Fruit fly (Drosophila melanogaster) whole organism, embryonic: ENCODE results near the gene Sgt1.

Experiments
- Adf1 ChIP-seq: fragments of 200-800 bp; sonication (Bioruptor generic); IDR thresholded peaks from 2 replicates; pipeline ENCODE4 v1.3.6; 2022; ENCODE audit warnings: missing biosample characterization, missing genetic modification characterization
- Awh ChIP-seq: fragments of 200-800 bp; sonication (Bioruptor generic); IDR thresholded peaks from 2 replicates; pipeline ENCODE4, ENCODE4 v1.3.6; 2022; ENCODE audit warnings: missing biosample characterization, missing genetic modification characterization
- CG10147 ChIP-seq: fragments of 200-800 bp; sonication (Bioruptor generic); optimal IDR thresholded peaks from 2 replicates; lab custom pipeline; 2019; ENCODE audit warnings: missing biosample characterization, mild to moderate bottlenecking, missing genetic modification characterization, moderate library complexity
- CG10267 ChIP-seq: fragments of 200-800 bp; sonication (Bioruptor generic); optimal IDR thresholded peaks from 2 replicates; lab custom pipeline; 2018; ENCODE audit warnings: missing biosample characterization, mild to moderate bottlenecking, missing genetic modification characterization, moderate library complexity
- CG10565 ChIP-seq: fragments of 200-800 bp; sonication (Bioruptor generic); optimal IDR thresholded peaks from 3 replicates; lab custom pipeline; 2016; ENCODE audit warnings: missing biosample characterization, mild to moderate bottlenecking, missing genetic modification characterization
- CG10979 ChIP-seq: fragments of 200-800 bp; sonication (Bioruptor generic); optimal IDR thresholded peaks from 2 replicates; lab custom pipeline; 2018; ENCODE audit warnings: missing biosample characterization, mild to moderate bottlenecking, missing genetic modification characterization, moderate library complexity
- CG11093 ChIP-seq: fragments of 200-800 bp; sonication (Bioruptor generic); IDR thresholded peaks from 3 replicates; pipeline ENCODE4 v1.3.6; 2022; ENCODE audit warnings: missing biosample characterization, missing genetic modification characterization
- CG11560 ChIP-seq: fragments of 200-800 bp; sonication (Bioruptor generic); IDR thresholded peaks from 3 replicates; pipeline ENCODE4 v1.3.6; 2022; ENCODE audit warnings: missing biosample characterization, missing genetic modification characterization
- CG13296 ChIP-seq: fragments of 200-800 bp; sonication (Bioruptor generic); optimal IDR thresholded peaks from 3 replicates; lab custom pipeline; 2018; ENCODE audit warnings: missing biosample characterization, mild to moderate bottlenecking, missing genetic modification characterization
- CG15514 ChIP-seq: fragments of 200-800 bp; sonication (Bioruptor generic); optimal IDR thresholded peaks from 3 replicates; lab custom pipeline; 2017; ENCODE audit warnings: missing biosample characterization, missing genetic modification characterization, mild to moderate bottlenecking, moderate library complexity, missing genetic modification reagents
- CG17186 ChIP-seq: fragments of 200-800 bp; sonication (Bioruptor generic); optimal IDR thresholded peaks from 3 replicates; lab custom pipeline; 2017; ENCODE audit warnings: missing biosample characterization, missing genetic modification reagents, missing genetic modification characterization
- CG17912 ChIP-seq: fragments of 200-800 bp; sonication (Bioruptor generic); optimal IDR thresholded peaks from 2 replicates; lab custom pipeline; 2018; ENCODE audit warnings: missing biosample characterization, mild to moderate bottlenecking, missing genetic modification characterization
- CG1832 ChIP-seq: fragments of 200-800 bp; sonication (Bioruptor generic); optimal IDR thresholded peaks from 2 replicates; lab custom pipeline; 2017; ENCODE audit warnings: missing biosample characterization, mild to moderate bottlenecking, missing genetic modification characterization, inconsistent platforms
- CG2199 ChIP-seq: fragments of 200-800 bp; sonication (Bioruptor generic); IDR thresholded peaks from 3 replicates; pipeline ENCODE4 v1.3.6; 2022; ENCODE audit warnings: missing biosample characterization, missing genetic modification characterization
- CG31224 ChIP-seq: fragments of 200-800 bp; sonication (Bioruptor generic); IDR thresholded peaks from 2 replicates; pipeline ENCODE4 v1.3.6; 2022; ENCODE audit warnings: missing biosample characterization, missing genetic modification characterization
- CG32532 ChIP-seq: fragments of 200-800 bp; sonication (Bioruptor generic); IDR thresholded peaks from 2 replicates; pipeline ENCODE4 v1.3.6; 2022; ENCODE audit warnings: missing biosample characterization, missing genetic modification characterization
- CG33213 ChIP-seq: fragments of 200-800 bp; sonication (Bioruptor generic); optimal IDR thresholded peaks from 3 replicates; lab custom pipeline; 2016; ENCODE audit warnings: missing biosample characterization, missing genetic modification characterization
- CG34376 ChIP-seq: fragments of 200-800 bp; sonication (Bioruptor generic); optimal IDR thresholded peaks from 2 replicates; lab custom pipeline; 2018; ENCODE audit warnings: missing biosample characterization, mild to moderate bottlenecking, missing genetic modification characterization
- CG3847 ChIP-seq: fragments of 200-800 bp; sonication (Bioruptor generic); IDR thresholded peaks from 2 replicates; pipeline ENCODE4 v1.3.6; 2022; ENCODE audit warnings: missing biosample characterization, missing genetic modification characterization
- CG3995 ChIP-seq: fragments of 200-800 bp; sonication (Bioruptor generic); optimal IDR thresholded peaks from 3 replicates; lab custom pipeline; 2016; ENCODE audit warnings: missing biosample characterization, missing genetic modification characterization
- CG6683 ChIP-seq: fragments of 200-800 bp; sonication (Bioruptor generic); optimal IDR thresholded peaks from 2 replicates; lab custom pipeline; 2017; ENCODE audit warnings: missing biosample characterization, mild to moderate bottlenecking, missing genetic modification characterization, missing genetic modification reagents
- CG6791 ChIP-seq: fragments of 200-800 bp; sonication (Bioruptor generic); IDR thresholded peaks from 3 replicates; pipeline ENCODE4 v1.3.6; 2022; ENCODE audit warnings: missing biosample characterization, missing genetic modification characterization; ENCODE audit not compliant: partially characterized antibody
- CG8290 ChIP-seq, 3 experiments: fragments of 200-800 bp; sonication (Bioruptor generic); optimal IDR thresholded peaks; 2 replicates each; lab custom pipeline; 2016 to 2019; ENCODE audit warnings: missing biosample characterization in 3 of 3, missing genetic modification characterization in 3 of 3, mild to moderate bottlenecking in 2 of 3, moderate library complexity in 1 of 3
- Dll ChIP-seq: fragments of 200-800 bp; sonication (Bioruptor generic); IDR thresholded peaks from 4 replicates; pipeline ENCODE4 v1.3.6; 2022; ENCODE audit warnings: missing biosample characterization, missing genetic modification characterization; ENCODE audit not compliant: partially characterized antibody
- Doc2 ChIP-seq: fragments of 200-800 bp; sonication (Bioruptor generic); IDR thresholded peaks from 2 replicates; pipeline ENCODE4 v1.3.6; 2022; ENCODE audit warnings: missing biosample characterization, missing genetic modification characterization
- Dp ChIP-seq: fragments of 200-800 bp; sonication (Bioruptor generic); optimal IDR thresholded peaks from 2 replicates; lab custom pipeline; 2018; ENCODE audit warnings: missing biosample characterization, mild to moderate bottlenecking, missing genetic modification characterization, moderate library complexity
- Eip74EF ChIP-seq, 2 experiments: fragments of 200-800 bp in 1 of 2; fragments of >200 bp in 1 of 2; sonication (Bioruptor generic) in 1 of 2; optimal IDR thresholded peaks; 2 replicates each; lab custom pipeline; 2017 to 2019; ENCODE audit warnings: missing biosample characterization in 2 of 2, missing genetic modification characterization in 2 of 2, mild to moderate bottlenecking in 1 of 2, moderate library complexity in 1 of 2
- Fer2 ChIP-seq: fragments of 200-800 bp; sonication (Bioruptor generic); optimal IDR thresholded peaks from 2 replicates; lab custom pipeline; 2018; ENCODE audit warnings: missing biosample characterization, mild to moderate bottlenecking, missing genetic modification characterization, moderate library complexity
- H2.0 ChIP-seq: fragments of 200-800 bp; sonication (Bioruptor generic); IDR thresholded peaks from 2 replicates; pipeline ENCODE4 v1.3.6; 2022; ENCODE audit warnings: missing biosample characterization, missing genetic modification characterization
- Max ChIP-seq: fragments of 200-800 bp; sonication (Bioruptor generic); optimal IDR thresholded peaks from 2 replicates; lab custom pipeline; 2016; ENCODE audit warnings: missing biosample characterization, mild to moderate bottlenecking, missing genetic modification characterization
- Mes4 ChIP-seq: fragments of 200-800 bp; sonication (Bioruptor generic); optimal IDR thresholded peaks from 2 replicates; lab custom pipeline; 2016; ENCODE audit warnings: missing biosample characterization, missing genetic modification characterization
- Poxn ChIP-seq: fragments of 200-800 bp; sonication (Bioruptor generic); IDR thresholded peaks from 2 replicates; pipeline ENCODE4 v1.3.6; 2022; ENCODE audit warnings: missing biosample characterization, missing genetic modification characterization
- Scr ChIP-seq: fragments of 200-800 bp; sonication (Bioruptor generic); IDR thresholded peaks from 2 replicates; pipeline ENCODE4 v1.3.6; 2022; ENCODE audit warnings: missing biosample characterization, missing genetic modification characterization; ENCODE audit not compliant: partially characterized antibody
- Spps ChIP-seq: fragments of 200-800 bp; sonication (Bioruptor generic); optimal IDR thresholded peaks from 2 replicates; lab custom pipeline; 2018; ENCODE audit warnings: missing biosample characterization, mild to moderate bottlenecking, missing genetic modification characterization
- Sry-δ ChIP-seq: fragments of 200-800 bp; sonication (Bioruptor generic); optimal IDR thresholded peaks from 2 replicates; lab custom pipeline; 2016; ENCODE audit warnings: missing biosample characterization, missing genetic modification characterization
- chif ChIP-seq, 2 experiments: fragments of 200-800 bp; sonication (Bioruptor generic); optimal IDR thresholded peaks; 3 replicates each; lab custom pipeline; 2016; ENCODE audit warnings: missing biosample characterization in 2 of 2, missing genetic modification characterization in 2 of 2
- crc ChIP-seq: fragments of 200-800 bp; sonication (Bioruptor generic); optimal IDR thresholded peaks from 2 replicates; lab custom pipeline; 2016; ENCODE audit warnings: missing biosample characterization, missing genetic modification characterization
- esg ChIP-seq: fragments of 200-800 bp; sonication (Bioruptor generic); conservative IDR thresholded peaks from 2 replicates; pipeline ENCODE4 v1.3.6; 2022; ENCODE audit warnings: missing biosample characterization, missing genetic modification characterization
- eve ChIP-seq, 2 experiments: fragments of >200 bp; optimal IDR thresholded peaks; 2 replicates each; lab custom pipeline; 2017; ENCODE audit warnings: missing biosample characterization in 2 of 2, missing genetic modification characterization in 2 of 2
- fd3F ChIP-seq: fragments of 200-800 bp; sonication (Bioruptor generic); optimal IDR thresholded peaks from 2 replicates; lab custom pipeline; 2018; ENCODE audit warnings: missing biosample characterization, mild to moderate bottlenecking, missing genetic modification characterization, moderate library complexity
- fru ChIP-seq: fragments of >200 bp; optimal IDR thresholded peaks from 2 replicates; lab custom pipeline; 2017
- gfzf ChIP-seq: fragments of 200-800 bp; sonication (Bioruptor generic); optimal IDR thresholded peaks from 2 replicates; lab custom pipeline; 2016; ENCODE audit warnings: missing biosample characterization, mild to moderate bottlenecking, missing genetic modification characterization, moderate library complexity
- klu ChIP-seq: fragments of 200-800 bp; sonication (Bioruptor generic); IDR thresholded peaks from 2 replicates; pipeline ENCODE4 v1.3.6; 2022; ENCODE audit warnings: missing biosample characterization, missing genetic modification characterization
- lola ChIP-seq, 3 experiments: fragments of >200 bp in 2 of 3; fragments of 200-800 bp in 1 of 3; sonication (Bioruptor generic) in 1 of 3; optimal IDR thresholded peaks; 2 replicates each; lab custom pipeline; 2017 to 2019; ENCODE audit warnings: missing biosample characterization in 3 of 3, missing genetic modification characterization in 3 of 3, mild to moderate bottlenecking in 1 of 3, moderate library complexity in 1 of 3
- luna ChIP-seq: fragments of 200-800 bp; sonication (Bioruptor generic); optimal IDR thresholded peaks from 2 replicates; lab custom pipeline; 2016; ENCODE audit warnings: missing biosample characterization, missing genetic modification characterization
- pros ChIP-seq: fragments of 200-800 bp; sonication (Bioruptor generic); optimal IDR thresholded peaks from 3 replicates; lab custom pipeline; 2019; ENCODE audit warnings: missing biosample characterization, mild to moderate bottlenecking, missing genetic modification characterization, moderate library complexity
- so ChIP-seq: fragments of 200-800 bp; sonication (Bioruptor generic); IDR thresholded peaks from 3 replicates; pipeline ENCODE4 v1.3.6; 2022; ENCODE audit warnings: missing biosample characterization, missing genetic modification characterization
- zf30C ChIP-seq: fragments of 200-800 bp; sonication (Bioruptor generic); optimal IDR thresholded peaks from 3 replicates; lab custom pipeline; 2018; ENCODE audit warnings: missing biosample characterization, mild to moderate bottlenecking, missing genetic modification characterization

The Sgt1 gene

DNA sequence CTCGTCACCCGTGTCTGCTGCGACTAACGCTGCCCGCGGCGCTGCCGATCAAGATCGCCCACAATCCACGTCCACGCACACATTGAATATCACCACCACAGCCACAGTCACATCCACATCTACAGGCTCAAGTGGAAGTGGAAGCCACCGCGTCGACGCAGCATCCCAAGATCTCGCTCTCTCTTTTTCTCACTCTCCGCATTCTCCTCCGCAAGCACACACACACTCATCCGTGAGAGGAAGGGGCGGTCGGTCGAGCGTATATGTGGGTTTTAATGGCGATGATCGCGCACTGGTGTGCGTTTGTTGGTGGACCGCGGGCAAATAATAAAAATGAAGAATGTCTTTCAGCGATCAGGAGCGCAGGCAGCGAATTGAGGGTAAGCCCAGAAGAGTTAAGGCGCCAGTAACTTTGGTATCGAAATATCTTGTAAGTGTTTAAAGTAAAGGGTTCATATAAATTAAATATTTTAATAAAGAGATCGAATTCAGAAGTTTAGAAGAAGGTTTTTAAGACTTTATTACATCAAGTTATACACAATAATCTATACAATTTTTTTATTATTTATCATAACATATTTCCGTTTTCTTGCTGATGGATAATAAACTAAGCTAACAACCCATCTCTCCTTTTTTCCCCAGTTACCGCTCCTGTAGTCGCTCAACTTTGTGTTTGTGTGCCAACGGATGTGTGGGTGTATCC is 28.8 kb upstream of the Sgt1 start, which contains the start of gene Poxm:
Poxm (minus strand) TSS at position 25 of the 703 bp plus-strand sequence.
- TF ChIP-seq CG10147 (GFP tag; lab: Kevin White, UChicago) (peak; percentile 85), lola (GFP tag; optimal IDR thresholded peaks at IDR 0.05; lab: Kevin White, UChicago) (peak in 2 of 3 experiments; percentile 56 to 96), so (GFP tag; lab: Robert Waterston, UW) (peak; percentile 64; the same call in 1 of the 3 replicates), Fer2 (tag; lab: Kevin White, UChicago) (peak; percentile 75), Dp (no peak), esg (peak; percentile 88), CG2199 (GFP tag; lab: Robert Waterston, UW) (0 out of 3 replicates have a peak, but pooled peaks have one; percentile 10), klu (GFP tag; lab: Robert Waterston, UW) (peak; percentile 84), Doc2 (GFP tag; lab: Robert Waterston, UW) (peak; percentile 67; the same call in 1 of the 2 replicates), Max (GFP tag; lab: Kevin White, UChicago) (peak; percentile 78), Eip74EF (GFP tag; optimal IDR thresholded peaks at IDR 0.05; lab: Kevin White, UChicago) (peak in 1 of 2 experiments; percentile 89), CG1832 (GFP tag; lab: Kevin White, UChicago) (peak; percentile 34), CG3847 (GFP tag; lab: Robert Waterston, UW) (peak; percentile 84), CG11093 (peak; percentile 92), CG17912 (GFP tag; lab: Kevin White, UChicago) (no peak), CG6791 (no peak), crc (GFP tag; lab: Kevin White, UChicago) (no peak), CG31224 (GFP tag; lab: Robert Waterston, UW) (peak; percentile 79), CG8290 (GFP tag; optimal IDR thresholded peaks at IDR 0.05; lab: Kevin White, UChicago) (peak; percentile 78), CG8290 (tag; optimal IDR thresholded peaks at IDR 0.05; lab: Kevin White, UChicago) (peak in 1 of 2 experiments; percentile 83), CG33213 (GFP tag; lab: Kevin White, UChicago) (peak; percentile 21), CG6683 (GFP tag; lab: Kevin White, UChicago) (no peak), CG10979 (tag; lab: Kevin White, UChicago) (peak; percentile 96), Scr (GFP tag; lab: Robert Waterston, UW) (no peak; the same call in 1 of the 2 replicates), chif (GFP tag; optimal IDR thresholded peaks at IDR 0.05; lab: Kevin White, UChicago) (peak; percentile 37 to 75), zf30C (no peak), CG17186 (GFP tag; lab: Kevin White, UChicago) (peak; percentile 49), CG13296 (peak; percentile 80), luna (GFP tag; lab: Kevin White, UChicago) (no peak), CG34376 (GFP tag; lab: Kevin White, UChicago) (peak; percentile 18), Mes4 (GFP tag; lab: Kevin White, UChicago) (no peak), CG11560 (peak; percentile 83), gfzf (GFP tag; lab: Kevin White, UChicago) (no peak), H2.0 (peak; percentile 53), CG10565 (peak; percentile 33), CG15514 (GFP tag; lab: Kevin White, UChicago) (peak; percentile 21), CG32532 (peak; percentile 66), Dll (no peak), Adf1 (GFP tag; lab: Robert Waterston, UW) (peak; percentile 85), Awh (peak; percentile 70), eve (GFP tag; optimal IDR thresholded peaks at IDR 0.05; lab: Kevin White, UChicago) (no peak), fd3F (peak; percentile 75), Poxn (GFP tag; lab: Robert Waterston, UW) (no peak), CG3995 (GFP tag; lab: Kevin White, UChicago) (no peak), CG10267 (peak; percentile 86), Sry-δ (GFP tag; lab: Kevin White, UChicago) (no peak), Spps (tag; lab: Kevin White, UChicago) (peak; percentile 88), fru (no peak), pros (GFP tag; lab: Kevin White, UChicago) (no peak)
